Worm (Caenorhabditis elegans) whole organism, young adult: Measurements from ENCODE around the gene Y66H1A.8.

Experiments
- B0261.1 ChIP-seq: sonication (generic microtip); optimal IDR thresholded peaks from 2 replicates; lab custom pipeline; 2016; ENCODE audit warnings: mild to moderate bottlenecking, missing genetic modification characterization, moderate library complexity, missing compliant biosample characterization
- B0336.3 ChIP-seq: fragments of 200-800 bp; sonication (Bioruptor generic); IDR thresholded peaks from 2 replicates; pipeline ENCODE4 v1.3.6; 2022; ENCODE audit warnings: missing genetic modification characterization, missing compliant biosample characterization
- C17E4.6 ChIP-seq: fragments of 200-800 bp; sonication (Bioruptor generic); IDR thresholded peaks from 2 replicates; pipeline ENCODE4 v1.3.6; 2022; ENCODE audit warnings: missing genetic modification reagents, missing genetic modification characterization, missing compliant biosample characterization
- F22D6.2 ChIP-seq: sonication (generic microtip); optimal IDR thresholded peaks from 2 replicates; lab custom pipeline; 2016; ENCODE audit warnings: mild to moderate bottlenecking, missing genetic modification characterization, missing compliant biosample characterization
- F39B2.1 ChIP-seq: fragments of 200-800 bp; sonication (Bioruptor generic); IDR thresholded peaks from 2 replicates; pipeline ENCODE4 v1.3.6; 2022; ENCODE audit warnings: missing genetic modification reagents, missing genetic modification characterization, missing compliant biosample characterization
- F57A8.1 ChIP-seq: fragments of 200-800 bp; sonication (Bioruptor generic); optimal IDR thresholded peaks from 2 replicates; lab custom pipeline; 2018; ENCODE audit warnings: mild to moderate bottlenecking, missing genetic modification characterization, moderate library complexity, missing compliant biosample characterization
- K11D2.4 ChIP-seq: fragments of 200-800 bp; sonication (Bioruptor generic); IDR thresholded peaks from 2 replicates; pipeline ENCODE4 v1.3.6; 2022; ENCODE audit warnings: missing genetic modification reagents, missing genetic modification characterization, missing compliant biosample characterization
- K12H6.12 ChIP-seq: fragments of 200-800 bp; sonication (Bioruptor generic); optimal IDR thresholded peaks from 2 replicates; lab custom pipeline; 2018; ENCODE audit warnings: mild to moderate bottlenecking, missing genetic modification characterization, missing compliant biosample characterization
- T26A5.8 ChIP-seq: sonication (generic microtip); optimal IDR thresholded peaks from 2 replicates; lab custom pipeline; 2016; ENCODE audit warnings: missing genetic modification characterization, missing compliant biosample characterization
- ZK185.1 ChIP-seq: sonication (generic microtip); optimal IDR thresholded peaks from 2 replicates; lab custom pipeline; 2016; ENCODE audit warnings: mild to moderate bottlenecking, missing genetic modification characterization, missing compliant biosample characterization; ENCODE audit not compliant: poor library complexity, severe bottlenecking
- atf-7 ChIP-seq: sonication (generic microtip); optimal IDR thresholded peaks from 2 replicates; lab custom pipeline; 2017; ENCODE audit warnings: mild to moderate bottlenecking, missing genetic modification characterization, missing compliant biosample characterization
- attf-5 ChIP-seq: fragments of 200-800 bp; sonication (Bioruptor generic); optimal IDR thresholded peaks from 2 replicates; lab custom pipeline; 2018; ENCODE audit warnings: mild to moderate bottlenecking, missing genetic modification characterization, missing compliant biosample characterization
- attf-6 ChIP-seq: fragments of 200-800 bp; sonication (Bioruptor generic); IDR thresholded peaks from 2 replicates; pipeline ENCODE4 v1.3.6; 2022; ENCODE audit warnings: missing genetic modification reagents, missing genetic modification characterization, missing compliant biosample characterization
- ccch-3 ChIP-seq: fragments of 200-800 bp; sonication (Bioruptor generic); optimal IDR thresholded peaks from 2 replicates; lab custom pipeline; 2018; ENCODE audit warnings: mild to moderate bottlenecking, missing genetic modification characterization, missing compliant biosample characterization
- cebp-1 ChIP-seq, 2 experiments: fragments of 200-800 bp in 1 of 2; sonication (Bioruptor generic) in 1 of 2; sonication (generic microtip) in 1 of 2; IDR thresholded peaks in 1 of 2; optimal IDR thresholded peaks in 1 of 2; 2 replicates each; pipeline versions ENCODE4 v1.3.6 to Lab custom; 2017 to 2022; ENCODE audit warnings: missing compliant biosample characterization in 2 of 2, missing genetic modification characterization in 2 of 2, mild to moderate bottlenecking in 1 of 2, missing genetic modification reagents in 1 of 2, moderate library complexity in 1 of 2
- ceh-100 ChIP-seq: fragments of 200-800 bp; sonication (Bioruptor generic); IDR thresholded peaks from 2 replicates; pipeline ENCODE4 v1.3.6; 2022; ENCODE audit warnings: missing genetic modification reagents, missing genetic modification characterization, missing compliant biosample characterization
- egl-44 ChIP-seq: fragments of 200-800 bp; sonication (Bioruptor generic); IDR thresholded peaks from 2 replicates; pipeline ENCODE4 v1.3.6; 2022; ENCODE audit warnings: missing genetic modification reagents, missing genetic modification characterization, missing compliant biosample characterization
- egrh-3 ChIP-seq: fragments of 200-800 bp; sonication (Bioruptor generic); IDR thresholded peaks from 2 replicates; pipeline ENCODE4 v1.3.6; 2022; ENCODE audit warnings: missing genetic modification reagents, missing genetic modification characterization, missing compliant biosample characterization
- hmg-1.2 ChIP-seq: fragments of 200-800 bp; sonication (Bioruptor generic); IDR thresholded peaks from 2 replicates; pipeline ENCODE4 v1.3.6; 2022; ENCODE audit warnings: missing genetic modification reagents, missing genetic modification characterization, missing compliant biosample characterization
- hsf-1 ChIP-seq: fragments of 200-800 bp; sonication (Bioruptor generic); IDR thresholded peaks from 2 replicates; pipeline ENCODE4 v1.3.6; 2022; ENCODE audit warnings: missing genetic modification reagents, missing genetic modification characterization, missing compliant biosample characterization
- let-607 ChIP-seq, 2 experiments: fragments of 200-800 bp in 1 of 2; sonication (Bioruptor generic) in 1 of 2; sonication (generic microtip) in 1 of 2; optimal IDR thresholded peaks; 2 replicates each; lab custom pipeline; 2016 to 2018; ENCODE audit warnings: mild to moderate bottlenecking in 2 of 2, missing compliant biosample characterization in 2 of 2, missing genetic modification characterization in 2 of 2, moderate library complexity in 2 of 2, missing genotype in 1 of 2
- lin-35 ChIP-seq, 3 experiments: fragments of 150-350 bp in 2 of 3; sonication (generic microtip) in 1 of 3; optimal IDR thresholded peaks; 2 replicates each; lab custom pipeline; 2014 to 2018; ENCODE audit warnings: missing biosample characterization in 3 of 3, missing genetic modification characterization in 3 of 3, missing genetic modification reagents in 3 of 3
- lin-40 ChIP-seq: sonication (generic microtip); optimal IDR thresholded peaks from 2 replicates; lab custom pipeline; 2016; ENCODE audit warnings: missing genetic modification characterization, mild to moderate bottlenecking, missing compliant biosample characterization, missing genotype, missing genetic modification reagents
- lin-54 ChIP-seq: fragments of 200-800 bp; sonication (Bioruptor generic); optimal IDR thresholded peaks from 2 replicates; lab custom pipeline; 2018; ENCODE audit warnings: mild to moderate bottlenecking, missing genetic modification characterization, missing compliant biosample characterization
- lir-1 ChIP-seq: fragments of 200-800 bp; sonication (Bioruptor generic); conservative IDR thresholded peaks from 2 replicates; pipeline ENCODE4 v1.3.6; 2022; ENCODE audit warnings: missing genetic modification reagents, missing genetic modification characterization, missing compliant biosample characterization
- lsy-27 ChIP-seq: sonication (generic microtip); optimal IDR thresholded peaks from 2 replicates; lab custom pipeline; 2017; ENCODE audit warnings: missing genetic modification characterization, mild to moderate bottlenecking, missing compliant biosample characterization, antibody characterized with exemption, missing genotype, borderline replicate concordance; ENCODE audit not compliant: insufficient read depth
- madf-10 ChIP-seq: sonication (generic microtip); optimal IDR thresholded peaks from 2 replicates; lab custom pipeline; 2016; ENCODE audit warnings: mild to moderate bottlenecking, missing genetic modification characterization, missing compliant biosample characterization
- madf-6 ChIP-seq: fragments of 200-800 bp; sonication (Bioruptor generic); IDR thresholded peaks from 2 replicates; pipeline ENCODE4 v1.3.6; 2022; ENCODE audit warnings: missing genetic modification reagents, missing genetic modification characterization, missing compliant biosample characterization
- mcd-1 ChIP-seq: fragments of 200-800 bp; sonication (Bioruptor generic); IDR thresholded peaks from 2 replicates; pipeline ENCODE4 v1.3.6; 2022; ENCODE audit warnings: missing genetic modification reagents, missing genetic modification characterization, missing compliant biosample characterization
- mel-28 ChIP-seq: sonication (generic microtip); optimal IDR thresholded peaks from 2 replicates; lab custom pipeline; 2016; ENCODE audit warnings: borderline replicate concordance, mild to moderate bottlenecking, missing genetic modification characterization, missing compliant biosample characterization
- mxl-1 ChIP-seq: sonication (generic microtip); optimal IDR thresholded peaks from 2 replicates; lab custom pipeline; 2016; ENCODE audit warnings: missing genetic modification characterization, missing compliant biosample characterization
- nfya-1 ChIP-seq: sonication (generic microtip); optimal IDR thresholded peaks from 2 replicates; lab custom pipeline; 2017; ENCODE audit warnings: antibody characterized with exemption, missing compliant biosample characterization, missing genetic modification characterization, borderline replicate concordance; ENCODE audit not compliant: insufficient read depth
- nfya-2 ChIP-seq: fragments of 200-800 bp; sonication (Bioruptor generic); IDR thresholded peaks from 2 replicates; pipeline ENCODE4 v1.3.6; 2022; ENCODE audit warnings: missing genetic modification reagents, missing genetic modification characterization, missing compliant biosample characterization
- nhr-80 ChIP-seq: sonication (generic microtip); optimal IDR thresholded peaks from 2 replicates; lab custom pipeline; 2016; ENCODE audit warnings: missing genetic modification characterization, missing compliant biosample characterization
- snpc-4 ChIP-seq, 5 experiments: fragments of 150-350 bp in 1 of 5; sonication (generic microtip) in 4 of 5; optimal IDR thresholded peaks; 2 replicates each; lab custom pipeline; 2014 to 2018; ENCODE audit warnings: missing genetic modification characterization in 5 of 5, missing biosample characterization in 3 of 5, antibody characterized with exemption in 2 of 5, mild to moderate bottlenecking in 2 of 5, missing compliant biosample characterization in 2 of 5, missing genotype in 2 of 5, moderate library complexity in 2 of 5, missing genetic modification reagents in 1 of 5
- xnd-1 ChIP-seq: sonication (generic microtip); optimal IDR thresholded peaks from 2 replicates; lab custom pipeline; 2016; ENCODE audit warnings: missing genotype, missing genetic modification reagents, missing genetic modification characterization, missing compliant biosample characterization
- ztf-22 ChIP-seq: fragments of 200-800 bp; sonication (Bioruptor generic); optimal IDR thresholded peaks from 2 replicates; lab custom pipeline; 2018; ENCODE audit warnings: mild to moderate bottlenecking, missing genetic modification characterization, moderate library complexity, missing compliant biosample characterization
- ztf-6 ChIP-seq: fragments of 200-800 bp; sonication (Bioruptor generic); IDR thresholded peaks from 2 replicates; pipeline ENCODE4 v1.3.6; 2022; ENCODE audit warnings: missing genetic modification reagents, missing genetic modification characterization, missing compliant biosample characterization

Y66H1A.8 gene

DNA sequence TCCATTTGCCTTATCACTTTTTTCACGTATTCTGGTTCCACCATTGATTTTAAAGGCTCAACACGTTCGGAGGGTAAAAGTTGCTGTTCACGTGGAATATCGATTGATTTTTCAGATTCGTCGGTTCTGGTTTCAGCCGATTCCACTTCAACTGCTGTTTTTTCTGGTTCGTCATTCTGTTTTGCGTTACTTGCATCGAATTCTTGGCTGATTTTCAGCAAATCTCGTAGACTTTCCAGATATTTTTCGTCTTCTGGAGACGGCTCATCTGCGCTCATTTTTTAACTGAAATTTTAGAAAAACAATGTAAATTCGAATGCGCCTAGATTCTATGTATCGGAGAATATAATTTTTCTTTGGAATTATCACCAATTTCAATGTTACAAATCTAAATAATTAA lies 35.0 kb downstream of the Y66H1A.8 start, which contains the start of gene eri-1 (continued):
- TF ChIP-seq attf-6 (GFP tag; lab: Robert Waterston, UW) = 0 out of 2 replicates have a peak, but pooled peaks have one; percentile 32
- TF ChIP-seq cebp-1 (GFP tag; IDR thresholded peaks at IDR 0.05; lab: Robert Waterston, UW) = no peak; the same call in 1 of the 2 replicates
- TF ChIP-seq cebp-1 (tag; optimal IDR thresholded peaks at IDR 0.05; lab: Kevin White, UChicago) = peak; percentile 25
- TF ChIP-seq hsf-1 (GFP tag; lab: Robert Waterston, UW) = peak; percentile 50; the same call in 1 of the 2 replicates
- TF ChIP-seq ztf-22 (GFP tag; lab: Kevin White, UChicago) = no peak
- 0 out of 2 replicates have a peak, but pooled peaks have one; percentile 52 for TF ChIP-seq F39B2.1
- TF ChIP-seq lsy-27 (tag; lab: Kevin White, UChicago) = no peak
- TF ChIP-seq mel-28 (tag; lab: Kevin White, UChicago) = no peak
- peak; percentile 28 for TF ChIP-seq atf-7

DNA sequence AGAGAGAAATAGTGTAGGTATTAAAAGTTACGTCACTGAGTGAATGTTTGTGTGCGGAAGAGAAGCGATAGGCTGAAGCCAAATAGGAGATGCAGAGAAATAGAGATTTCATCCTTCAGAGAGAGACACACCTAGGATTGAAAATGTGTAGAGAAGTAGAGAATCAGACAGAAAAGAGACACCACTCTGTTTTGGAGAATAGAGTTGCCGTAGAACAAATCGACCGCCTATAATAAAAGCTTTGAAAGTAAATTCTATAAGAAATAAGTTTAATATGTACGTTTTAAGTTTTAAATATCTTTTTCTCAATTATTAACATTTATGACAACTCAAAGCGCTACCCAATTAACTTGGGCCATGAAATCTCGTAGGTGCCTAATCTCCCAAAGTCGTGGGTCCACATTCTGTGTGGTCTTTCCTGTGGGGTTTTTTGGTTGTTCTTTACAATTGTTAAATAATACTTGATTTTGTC lies 44.3 kb downstream of the Y66H1A.8 start, which contains the start of gene T07A9.12:
Gene T07A9.12, plus strand, starts transcription at position 448 of the 472 bp plus-strand sequence.
- TF ChIP-seq K11D2.4 = 0 out of 2 replicates have a peak, but pooled peaks have one; percentile 13
- no peak for TF ChIP-seq F22D6.2
- peak; percentile 45 for TF ChIP-seq mcd-1 (GFP tag; lab: Robert Waterston, UW)
- peak; percentile 2 for TF ChIP-seq lin-54 (GFP tag; lab: Kevin White, UChicago)
- no peak for TF ChIP-seq egl-44 (GFP tag; lab: Robert Waterston, UW)
- no peak for TF ChIP-seq cebp-1 (GFP tag; IDR thresholded peaks at IDR 0.05; lab: Robert Waterston, UW)
- peak; percentile 67 for TF ChIP-seq cebp-1 (tag; optimal IDR thresholded peaks at IDR 0.05; lab: Kevin White, UChicago)
- no peak for TF ChIP-seq nfya-2 (GFP tag; lab: Robert Waterston, UW)
- peak in 1 of 2 experiments; percentile 32 for TF ChIP-seq let-607 (tag; optimal IDR thresholded peaks at IDR 0.05; lab: Kevin White, UChicago)
- TF ChIP-seq lin-35 (GFP tag; optimal IDR thresholded peaks at IDR 0.05; lab: Kevin White, UChicago) = peak in 1 of 3 experiments; percentile 39
- TF ChIP-seq attf-5 (GFP tag; lab: Kevin White, UChicago) = peak; percentile 83
- TF ChIP-seq ceh-100 (GFP tag; lab: Robert Waterston, UW) = peak; percentile 90
- peak; percentile 93 for TF ChIP-seq hmg-1.2 (GFP tag; lab: Robert Waterston, UW)
- peak; percentile 72 for TF ChIP-seq lin-40 (tag; lab: Kevin White, UChicago)
- TF ChIP-seq K12H6.12 = peak; percentile 75
- peak; percentile 21; the same call in 1 of the 2 replicates for TF ChIP-seq egrh-3 (GFP tag; lab: Robert Waterston, UW)
- peak; percentile 45 for TF ChIP-seq nhr-80
- peak; percentile 32 for TF ChIP-seq madf-10 (tag; lab: Kevin White, UChicago)
- no peak for TF ChIP-seq ccch-3 (GFP tag; lab: Kevin White, UChicago)
- TF ChIP-seq mel-28 (tag; lab: Kevin White, UChicago) = no peak
- TF ChIP-seq snpc-4 (GFP tag; optimal IDR thresholded peaks at IDR 0.05; lab: Kevin White, UChicago) = no peak
- peak in 1 of 4 experiments; percentile 34 for TF ChIP-seq snpc-4 (tag; optimal IDR thresholded peaks at IDR 0.05; lab: Kevin White, UChicago)
- TF ChIP-seq T26A5.8 (tag; lab: Kevin White, UChicago) = no peak

ce11 chrIV:409935-410334 lies 44.8 kb downstream of the Y66H1A.8 start, which contains the start of gene kgb-1:
TSS of gene kgb-1 (minus strand) at chrIV:410035.
- TF ChIP-seq lir-1 (no peak), let-607 (tag; optimal IDR thresholded peaks at IDR 0.05; lab: Kevin White, UChicago) (no peak), F57A8.1 (GFP tag; lab: Kevin White, UChicago) (no peak), B0261.1 (no peak), B0336.3 (GFP tag; lab: Robert Waterston, UW) (no peak), nfya-1 (no peak), egl-44 (GFP tag; lab: Robert Waterston, UW) (no peak), madf-10 (tag; lab: Kevin White, UChicago) (no peak), ztf-6 (GFP tag; lab: Robert Waterston, UW) (no peak), mxl-1 (tag; lab: Kevin White, UChicago) (no peak), ZK185.1 (tag; lab: Kevin White, UChicago) (no peak), xnd-1 (tag; lab: Kevin White, UChicago) (no peak), F39B2.1 (no peak), madf-6 (GFP tag; lab: Robert Waterston, UW) (no peak), nhr-80 (no peak), cebp-1 (GFP tag; IDR thresholded peaks at IDR 0.05; lab: Robert Waterston, UW) (no peak), cebp-1 (tag; optimal IDR thresholded peaks at IDR 0.05; lab: Kevin White, UChicago) (no peak), C17E4.6 (GFP tag; lab: Robert Waterston, UW) (no peak)
